Worm (Caenorhabditis elegans): ENCODE measurements around the gene garr-1.

The garr-1 gene

ce11 chrIV:467291-467690 is 41.3 kb downstream of the garr-1 start:
- TF ChIP-seq mdl-1 (tag; optimal IDR thresholded peaks at IDR 0.05) (no peak), nhr-12 (tag; optimal IDR thresholded peaks at IDR 0.05) (no peak), lin-39 (tag; optimal IDR thresholded peaks at IDR 0.05) (no peak), ceh-82 (tag; optimal IDR thresholded peaks at IDR 0.05) (no peak), F13H6.1 (tag; optimal IDR thresholded peaks at IDR 0.05) (no peak), sma-9 (GFP tag; optimal IDR thresholded peaks at IDR 0.05) (no peak), sma-9 (tag; optimal IDR thresholded peaks at IDR 0.05) (no peak), unc-39 (tag; optimal IDR thresholded peaks at IDR 0.05) (no peak), R02D3.7 (tag; optimal IDR thresholded peaks at IDR 0.05) (no peak), nhr-23 (tag; optimal IDR thresholded peaks at IDR 0.05) (no peak)

ce11 chrIV:468307-468706 is 42.3 kb downstream of the garr-1 start:
- TF ChIP-seq lin-13 (GFP tag; optimal IDR thresholded peaks at IDR 0.05), result no peak

Data from whole organism, L2 larva.